Fruit fly (Drosophila melanogaster) whole organism, embryonic: ENCODE results near the gene CG42795.

ENCODE experiments used
- Aef1 ChIP-seq: fragments of 200-800 bp; sonication (Bioruptor generic); IDR thresholded peaks from 3 replicates; pipeline ENCODE4 v1.3.6; 2022; ENCODE audit warnings: missing biosample characterization, missing genetic modification characterization
- C15 ChIP-seq: fragments of 200-800 bp; sonication (Bioruptor generic); IDR thresholded peaks from 3 replicates; pipeline ENCODE4 v1.3.6; 2022; ENCODE audit warnings: missing biosample characterization, missing genetic modification characterization
- CG10543 ChIP-seq: fragments of 200-800 bp; sonication (Bioruptor generic); optimal IDR thresholded peaks from 3 replicates; lab custom pipeline; 2017; ENCODE audit warnings: missing biosample characterization, mild to moderate bottlenecking, missing genetic modification characterization, moderate library complexity
- CG10654 ChIP-seq: fragments of 200-800 bp; sonication (Bioruptor generic); optimal IDR thresholded peaks from 2 replicates; lab custom pipeline; 2016; ENCODE audit warnings: missing biosample characterization, missing genetic modification characterization
- CG11085 ChIP-seq: fragments of 200-800 bp; sonication (Bioruptor generic); IDR thresholded peaks from 2 replicates; pipeline ENCODE4 v1.3.6; 2022; ENCODE audit warnings: missing biosample characterization, missing genetic modification characterization
- CG11398 ChIP-seq: fragments of 200-800 bp; sonication (Bioruptor generic); optimal IDR thresholded peaks from 2 replicates; lab custom pipeline; 2016; ENCODE audit warnings: missing biosample characterization, missing genetic modification characterization
- CG12299 ChIP-seq: fragments of 200-800 bp; sonication (Bioruptor generic); optimal IDR thresholded peaks from 2 replicates; lab custom pipeline; 2018; ENCODE audit warnings: missing biosample characterization, mild to moderate bottlenecking, missing genetic modification characterization
- CG13287 ChIP-seq: fragments of 200-800 bp; sonication (Bioruptor generic); IDR thresholded peaks from 2 replicates; pipeline ENCODE4 v1.3.6; 2022; ENCODE audit warnings: missing biosample characterization, missing genetic modification characterization; ENCODE audit not compliant: partially characterized antibody
- CG15269 ChIP-seq: fragments of 200-800 bp; sonication (Bioruptor generic); optimal IDR thresholded peaks from 2 replicates; lab custom pipeline; 2018; ENCODE audit warnings: missing biosample characterization, mild to moderate bottlenecking, missing genetic modification characterization, moderate library complexity
- CG15514 ChIP-seq: fragments of 200-800 bp; sonication (Bioruptor generic); optimal IDR thresholded peaks from 3 replicates; lab custom pipeline; 2017; ENCODE audit warnings: missing biosample characterization, missing genetic modification characterization, mild to moderate bottlenecking, moderate library complexity, missing genetic modification reagents
- CG16815 ChIP-seq: fragments of 200-800 bp; sonication (Bioruptor generic); optimal IDR thresholded peaks from 3 replicates; lab custom pipeline; 2017; ENCODE audit warnings: missing biosample characterization, mild to moderate bottlenecking, missing genetic modification characterization
- CG17802 ChIP-seq: fragments of 200-800 bp; sonication (Bioruptor generic); optimal IDR thresholded peaks from 2 replicates; lab custom pipeline; 2018; ENCODE audit warnings: missing biosample characterization, mild to moderate bottlenecking, missing genetic modification characterization, moderate library complexity
- CG30403 ChIP-seq: fragments of 200-800 bp; sonication (Bioruptor generic); optimal IDR thresholded peaks from 3 replicates; lab custom pipeline; 2016; ENCODE audit warnings: missing biosample characterization, missing genetic modification characterization
- CG3407 ChIP-seq: fragments of 200-800 bp; sonication (Bioruptor generic); optimal IDR thresholded peaks from 2 replicates; lab custom pipeline; 2018; ENCODE audit warnings: missing biosample characterization, mild to moderate bottlenecking, missing genetic modification characterization
- CG3838 ChIP-seq: fragments of 200-800 bp; sonication (Bioruptor generic); optimal IDR thresholded peaks from 3 replicates; lab custom pipeline; 2016; ENCODE audit warnings: missing biosample characterization, missing genetic modification characterization
- CG4854 ChIP-seq: fragments of 200-800 bp; sonication (Bioruptor generic); optimal IDR thresholded peaks from 2 replicates; lab custom pipeline; 2016; ENCODE audit warnings: missing biosample characterization, missing genetic modification characterization, inconsistent platforms
- CG5245 ChIP-seq: fragments of 200-800 bp; sonication (Bioruptor generic); optimal IDR thresholded peaks from 3 replicates; lab custom pipeline; 2016; ENCODE audit warnings: missing biosample characterization, missing genetic modification characterization
- CG6254 ChIP-seq: fragments of 200-800 bp; sonication (Bioruptor generic); optimal IDR thresholded peaks from 3 replicates; lab custom pipeline; 2017; ENCODE audit warnings: mild to moderate bottlenecking, missing biosample characterization, missing genetic modification reagents, missing genetic modification characterization
- CG7745 ChIP-seq: fragments of 200-800 bp; sonication (Bioruptor generic); optimal IDR thresholded peaks from 2 replicates; lab custom pipeline; 2018; ENCODE audit warnings: missing biosample characterization, mild to moderate bottlenecking, missing genetic modification characterization, moderate library complexity
- CG8478 ChIP-seq: fragments of >200 bp; optimal IDR thresholded peaks from 2 replicates; lab custom pipeline; 2018
- CG8944 ChIP-seq: fragments of 200-800 bp; sonication (Bioruptor generic); optimal IDR thresholded peaks from 3 replicates; lab custom pipeline; 2016; ENCODE audit warnings: missing biosample characterization, missing genetic modification characterization
- CHES-1-like ChIP-seq: fragments of 200-800 bp; sonication (Bioruptor generic); optimal IDR thresholded peaks from 2 replicates; lab custom pipeline; 2016; ENCODE audit warnings: missing biosample characterization, missing genetic modification characterization
- CrebB ChIP-seq: fragments of 200-800 bp; sonication (Bioruptor generic); optimal IDR thresholded peaks from 3 replicates; lab custom pipeline; 2018; ENCODE audit warnings: missing biosample characterization, mild to moderate bottlenecking, missing genetic modification characterization
- Dip2 ChIP-seq: fragments of 200-800 bp; sonication (Bioruptor generic); IDR thresholded peaks from 2 replicates; pipeline ENCODE4 v1.3.6; 2022; ENCODE audit warnings: missing biosample characterization, missing genetic modification characterization
- Dref ChIP-seq: fragments of 200-800 bp; sonication (Bioruptor generic); IDR thresholded peaks from 2 replicates; pipeline ENCODE4 v1.3.6; 2022; ENCODE audit warnings: missing biosample characterization, missing genetic modification characterization
- E2f1 ChIP-seq: fragments of 200-800 bp; sonication (Bioruptor generic); IDR thresholded peaks from 2 replicates; pipeline ENCODE4 v1.3.6; 2022; ENCODE audit warnings: missing biosample characterization, missing genetic modification characterization
- Gsc ChIP-seq: fragments of 200-800 bp; sonication (Bioruptor generic); IDR thresholded peaks from 2 replicates; pipeline ENCODE4 v1.3.6; 2022; ENCODE audit warnings: missing biosample characterization, missing genetic modification characterization
- HmgD ChIP-seq: fragments of 200-800 bp; sonication (Bioruptor generic); optimal IDR thresholded peaks from 3 replicates; lab custom pipeline; 2016; ENCODE audit warnings: missing biosample characterization, missing genetic modification characterization
- Jarid2 ChIP-seq: fragments of 200-800 bp; sonication (Bioruptor generic); optimal IDR thresholded peaks from 3 replicates; lab custom pipeline; 2017; ENCODE audit warnings: mild to moderate bottlenecking, missing biosample characterization, missing genetic modification reagents, missing genetic modification characterization
- Myb ChIP-seq: fragments of 200-800 bp; sonication (Bioruptor generic); optimal IDR thresholded peaks from 2 replicates; lab custom pipeline; 2016; ENCODE audit warnings: missing biosample characterization, missing genetic modification characterization
- NK7.1 ChIP-seq: fragments of 200-800 bp; sonication (Bioruptor generic); optimal IDR thresholded peaks from 3 replicates; lab custom pipeline; 2016; ENCODE audit warnings: missing biosample characterization, missing genetic modification characterization
- Nf-YA ChIP-seq: fragments of 200-800 bp; sonication (Bioruptor generic); IDR thresholded peaks from 2 replicates; pipeline ENCODE4 v1.3.6; 2022; ENCODE audit warnings: missing biosample characterization, missing genetic modification characterization
- Nf-YC ChIP-seq: fragments of 200-800 bp; optimal IDR thresholded peaks from 3 replicates; lab custom pipeline; 2019; ENCODE audit warnings: missing biosample characterization, mild to moderate bottlenecking, missing genetic modification characterization, moderate library complexity
- Oli ChIP-seq: fragments of 200-800 bp; sonication (Bioruptor generic); optimal IDR thresholded peaks from 2 replicates; lab custom pipeline; 2018; ENCODE audit warnings: missing biosample characterization, mild to moderate bottlenecking, missing genetic modification characterization, moderate library complexity
- Sry-δ ChIP-seq: fragments of 200-800 bp; sonication (Bioruptor generic); optimal IDR thresholded peaks from 2 replicates; lab custom pipeline; 2016; ENCODE audit warnings: missing biosample characterization, missing genetic modification characterization
- chinmo ChIP-seq: fragments of 200-800 bp; sonication (Bioruptor generic); IDR thresholded peaks from 4 replicates; pipeline ENCODE4 v1.3.6; 2022; ENCODE audit warnings: missing biosample characterization, missing genetic modification characterization; ENCODE audit not compliant: partially characterized antibody
- dmrt99B ChIP-seq: fragments of 200-800 bp; sonication (Bioruptor generic); optimal IDR thresholded peaks from 2 replicates; lab custom pipeline; 2018; ENCODE audit warnings: missing biosample characterization, mild to moderate bottlenecking, missing genetic modification characterization, moderate library complexity
- dysf ChIP-seq: fragments of 200-800 bp; sonication (Bioruptor generic); IDR thresholded peaks from 3 replicates; pipeline ENCODE4 v1.3.6; 2022; ENCODE audit warnings: missing biosample characterization, missing genetic modification characterization
- gfzf ChIP-seq: fragments of 200-800 bp; sonication (Bioruptor generic); optimal IDR thresholded peaks from 2 replicates; lab custom pipeline; 2016; ENCODE audit warnings: missing biosample characterization, mild to moderate bottlenecking, missing genetic modification characterization, moderate library complexity
- grau ChIP-seq: fragments of 200-800 bp; optimal IDR thresholded peaks from 3 replicates; lab custom pipeline; 2019; ENCODE audit warnings: missing biosample characterization, mild to moderate bottlenecking, missing genetic modification characterization, moderate library complexity
- jumu ChIP-seq: fragments of 200-800 bp; sonication (Bioruptor generic); optimal IDR thresholded peaks from 3 replicates; lab custom pipeline; 2016; ENCODE audit warnings: missing biosample characterization, missing genetic modification characterization
- mam ChIP-seq: fragments of 200-800 bp; sonication (Bioruptor generic); optimal IDR thresholded peaks from 3 replicates; lab custom pipeline; 2016; ENCODE audit warnings: missing biosample characterization, missing genetic modification characterization
- org-1 ChIP-seq: fragments of 200-800 bp; sonication (Bioruptor generic); optimal IDR thresholded peaks from 2 replicates; lab custom pipeline; 2017; ENCODE audit warnings: missing biosample characterization, missing genetic modification characterization
- pho ChIP-seq: fragments of 200-800 bp; sonication (Bioruptor generic); optimal IDR thresholded peaks from 2 replicates; lab custom pipeline; 2016; ENCODE audit warnings: missing biosample characterization, missing genetic modification characterization
- repo ChIP-seq: fragments of 200-800 bp; sonication (Bioruptor generic); optimal IDR thresholded peaks from 2 replicates; lab custom pipeline; 2016; ENCODE audit warnings: missing biosample characterization, missing genetic modification characterization
- row ChIP-seq: fragments of 200-800 bp; sonication (Bioruptor generic); IDR thresholded peaks from 3 replicates; pipeline ENCODE4 v1.3.6; 2022; ENCODE audit warnings: missing biosample characterization, missing genetic modification characterization
- tio ChIP-seq: fragments of 200-800 bp; sonication (Bioruptor generic); optimal IDR thresholded peaks from 2 replicates; lab custom pipeline; 2017; ENCODE audit warnings: missing biosample characterization, missing genetic modification characterization, inconsistent platforms
- tup ChIP-seq: fragments of 200-800 bp; sonication (Bioruptor generic); optimal IDR thresholded peaks from 2 replicates; lab custom pipeline; 2016; ENCODE audit warnings: missing biosample characterization, mild to moderate bottlenecking, missing genetic modification characterization, moderate library complexity
- tx ChIP-seq: fragments of 200-800 bp; sonication (Bioruptor generic); optimal IDR thresholded peaks from 2 replicates; lab custom pipeline; 2016; ENCODE audit warnings: missing biosample characterization, missing genetic modification characterization
- vfl ChIP-seq: fragments of 200-800 bp; sonication (Bioruptor generic); optimal IDR thresholded peaks from 2 replicates; lab custom pipeline; 2016; ENCODE audit warnings: missing biosample characterization, missing genetic modification characterization

CG42795 gene

dm6 chr3R:10268101-10268864, 42.8 kb downstream of the CG42795 start (continued):
- TF ChIP-seq CG8478 (lab: Kevin White, UChicago) (no peak), CG15514 (peak; percentile 69), row (GFP tag; lab: Robert Waterston, UW) (peak; percentile 88), Nf-YC (tag; lab: Kevin White, UChicago) (peak; percentile 67), CG4854 (GFP tag; lab: Kevin White, UChicago) (peak; percentile 55), Dip2 (GFP tag; lab: Robert Waterston, UW) (no peak; the same call in 1 of the 2 replicates), CG10543 (GFP tag; lab: Kevin White, UChicago) (peak; percentile 88), CG3838 (GFP tag; lab: Kevin White, UChicago) (peak; percentile 51), Gsc (GFP tag; lab: Robert Waterston, UW) (no peak), CG5245 (peak; percentile 17), CG30403 (peak; percentile 92), CG11398 (peak; percentile 66), org-1 (GFP tag; lab: Kevin White, UChicago) (peak; percentile 84), E2f1 (GFP tag; lab: Robert Waterston, UW) (peak; percentile 73), CG16815 (GFP tag; lab: Kevin White, UChicago) (peak; percentile 70), vfl (GFP tag; lab: Kevin White, UChicago) (peak; percentile 47), CG15269 (tag; lab: Kevin White, UChicago) (peak; percentile 90), Nf-YA (GFP tag; lab: Robert Waterston, UW) (0 out of 2 replicates have a peak, but pooled peaks have one; percentile 10), tio (peak; percentile 82), CG12299 (tag; lab: Kevin White, UChicago) (peak; percentile 60), CG11085 (GFP tag; lab: Robert Waterston, UW) (peak; percentile 44), CHES-1-like (GFP tag; lab: Kevin White, UChicago) (peak; percentile 76), CG8944 (GFP tag; lab: Kevin White, UChicago) (peak; percentile 65), jumu (peak; percentile 50), Aef1 (peak; percentile 74), CG3407 (GFP tag; lab: Kevin White, UChicago) (peak; percentile 59), CG6254 (GFP tag; lab: Kevin White, UChicago) (peak; percentile 56), Sry-δ (GFP tag; lab: Kevin White, UChicago) (peak; percentile 49), C15 (no peak; the same call in 2 of the 3 replicates), Oli (peak; percentile 92), CG10654 (GFP tag; lab: Kevin White, UChicago) (peak; percentile 60), grau (tag; lab: Kevin White, UChicago) (peak; percentile 89), dmrt99B (tag; lab: Kevin White, UChicago) (peak; percentile 91), CG17802 (peak; percentile 33), dysf (GFP tag; lab: Robert Waterston, UW) (peak; percentile 88), Jarid2 (peak; percentile 58), CrebB (tag; lab: Kevin White, UChicago) (peak; percentile 65), Myb (GFP tag; lab: Kevin White, UChicago) (peak; percentile 58), pho (GFP tag; lab: Kevin White, UChicago) (peak; percentile 83), repo (GFP tag; lab: Kevin White, UChicago) (peak; percentile 69), NK7.1 (GFP tag; lab: Kevin White, UChicago) (peak; percentile 63), chinmo (GFP tag; lab: Robert Waterston, UW) (peak; percentile 69; the same call in 1 of the 4 replicates), tup (peak; percentile 52), CG7745 (tag; lab: Kevin White, UChicago) (no peak), gfzf (GFP tag; lab: Kevin White, UChicago) (no peak), HmgD (peak; percentile 35), CG13287 (GFP tag; lab: Robert Waterston, UW) (no peak; the same call in 1 of the 2 replicates), Dref (GFP tag; lab: Robert Waterston, UW) (no peak), tx (GFP tag; lab: Kevin White, UChicago) (peak; percentile 62), mam (GFP tag; lab: Kevin White, UChicago) (peak; percentile 87)
